Worm (Caenorhabditis elegans): Measurements from ENCODE around the gene scl-6.

scl-6 gene

DNA sequence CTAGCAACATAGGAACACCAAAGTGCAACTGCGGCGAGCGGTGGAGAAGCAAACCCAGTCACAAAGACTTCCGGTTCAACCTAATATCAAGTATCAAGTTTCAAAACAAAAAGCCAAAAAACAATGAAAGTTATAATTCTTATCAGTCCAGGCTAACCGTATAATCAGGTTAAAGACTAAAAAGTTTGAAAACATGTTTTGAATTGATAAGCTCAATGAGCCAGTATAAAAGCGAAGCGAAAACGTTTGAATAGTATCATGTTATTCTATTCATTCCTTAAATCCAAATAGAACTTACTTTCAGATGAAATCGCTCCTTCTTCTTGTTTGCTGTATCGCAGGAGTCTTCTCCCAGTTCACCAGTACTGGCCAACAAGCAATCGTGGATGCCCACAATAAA, 17.5 kb upstream of the scl-6 start, which contains the start of gene scl-11:
scl-11 (plus strand) TSS at position 301 of the 400 bp plus-strand sequence.
- TF ChIP-seq blmp-1 (tag; optimal IDR thresholded peaks at IDR 0.05; ENCODE audit: insufficient read depth) (no peak), mab-5 (tag; optimal IDR thresholded peaks at IDR 0.05) (no peak), crh-2 (tag; optimal IDR thresholded peaks at IDR 0.05) (no peak), gmeb-1 (tag; optimal IDR thresholded peaks at IDR 0.05) (no peak), lsy-2 (tag; optimal IDR thresholded peaks at IDR 0.05) (no peak), nhr-21 (tag; optimal IDR thresholded peaks at IDR 0.05) (no peak), egl-27 (tag; optimal IDR thresholded peaks at IDR 0.05) (no peak), sma-9 (GFP tag; optimal IDR thresholded peaks at IDR 0.05) (no peak), sma-9 (tag; optimal IDR thresholded peaks at IDR 0.05) (no peak), R02D3.7 (tag; optimal IDR thresholded peaks at IDR 0.05) (no peak), dmd-4 (tag; optimal IDR thresholded peaks at IDR 0.05) (no peak), ama-1 (optimal IDR thresholded peaks at IDR 0.05) (no peak), nhr-6 (tag; optimal IDR thresholded peaks at IDR 0.05) (no peak)

DNA sequence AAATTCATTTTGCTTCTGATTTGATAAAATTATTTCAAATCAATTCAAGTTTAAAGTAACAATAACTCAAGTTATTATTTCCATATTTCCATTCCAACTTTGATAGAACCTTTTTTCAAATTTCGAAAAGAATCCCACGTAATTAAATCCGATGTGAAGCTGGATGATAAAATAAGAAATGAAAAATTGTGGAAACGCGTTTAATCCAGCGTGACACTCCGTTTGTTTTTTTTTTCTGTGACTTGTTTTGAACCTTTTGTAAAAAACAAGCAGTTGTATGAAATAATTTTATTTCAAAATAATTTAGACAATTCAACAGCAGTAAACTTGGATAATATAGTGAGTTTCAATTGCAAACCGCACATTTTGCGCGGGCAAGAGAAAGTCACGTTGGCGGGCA, 16.0 kb upstream of the scl-6 start, which contains the start of gene F49E11.7:
F49E11.7 (plus strand) TSS at position 301 of the 400 bp plus-strand sequence.
- TF ChIP-seq elt-1 (tag; optimal IDR thresholded peaks at IDR 0.05) (no peak), nhr-12 (tag; optimal IDR thresholded peaks at IDR 0.05) (no peak), lin-39 (tag; optimal IDR thresholded peaks at IDR 0.05) (no peak), peb-1 (tag; optimal IDR thresholded peaks at IDR 0.05) (no peak), nhr-25 (tag; optimal IDR thresholded peaks at IDR 0.05) (no peak), unc-39 (tag; optimal IDR thresholded peaks at IDR 0.05) (no peak), skn-1 (tag; optimal IDR thresholded peaks at IDR 0.05) (no peak), ztf-4 (tag; optimal IDR thresholded peaks at IDR 0.05) (no peak), nhr-10 (tag; optimal IDR thresholded peaks at IDR 0.05) (no peak), ZK546.5 (tag; optimal IDR thresholded peaks at IDR 0.05) (no peak), alr-1 (tag; optimal IDR thresholded peaks at IDR 0.05) (no peak), sma-3 (GFP tag; optimal IDR thresholded peaks at IDR 0.05) (no peak), nhr-21 (tag; optimal IDR thresholded peaks at IDR 0.05) (no peak), sma-9 (GFP tag; optimal IDR thresholded peaks at IDR 0.05) (no peak), sma-9 (tag; optimal IDR thresholded peaks at IDR 0.05) (no peak), F13H6.1 (tag; optimal IDR thresholded peaks at IDR 0.05) (no peak), nhr-6 (tag; optimal IDR thresholded peaks at IDR 0.05) (no peak)

DNA sequence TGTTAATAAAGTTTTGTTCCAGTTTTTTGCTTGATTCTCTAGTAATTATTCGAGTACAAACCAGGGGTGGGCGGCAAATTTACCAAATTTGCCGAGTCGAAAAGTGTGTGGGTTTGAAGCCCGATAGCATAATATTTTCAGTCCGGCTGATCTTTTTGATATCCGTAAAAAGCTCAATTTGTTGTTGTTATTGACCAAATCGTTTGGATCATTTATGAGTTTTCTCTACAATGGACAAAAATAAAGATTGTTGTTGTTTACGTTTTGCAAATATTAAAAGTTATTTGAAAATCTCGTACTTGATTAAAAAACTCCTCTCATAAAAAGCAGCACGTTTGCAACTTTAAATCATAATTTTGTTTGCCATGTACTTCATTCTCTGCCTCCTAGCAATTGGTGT, 12.5 kb upstream of the scl-6 start, which contains the start of gene scl-1:
scl-1 (plus strand) TSS at position 301 of the 400 bp plus-strand sequence.
- TF ChIP-seq zag-1 (tag; optimal IDR thresholded peaks at IDR 0.05) (no peak), snpc-4 (tag; optimal IDR thresholded peaks at IDR 0.05) (no peak), blmp-1 (tag; optimal IDR thresholded peaks at IDR 0.05; ENCODE audit: insufficient read depth) (no peak), nhr-21 (tag; optimal IDR thresholded peaks at IDR 0.05) (no peak), unc-39 (tag; optimal IDR thresholded peaks at IDR 0.05) (no peak), nhr-11 (tag; optimal IDR thresholded peaks at IDR 0.05) (no peak), F13H6.1 (tag; optimal IDR thresholded peaks at IDR 0.05) (no peak), fos-1 (tag; optimal IDR thresholded peaks at IDR 0.05) (no peak)

DNA sequence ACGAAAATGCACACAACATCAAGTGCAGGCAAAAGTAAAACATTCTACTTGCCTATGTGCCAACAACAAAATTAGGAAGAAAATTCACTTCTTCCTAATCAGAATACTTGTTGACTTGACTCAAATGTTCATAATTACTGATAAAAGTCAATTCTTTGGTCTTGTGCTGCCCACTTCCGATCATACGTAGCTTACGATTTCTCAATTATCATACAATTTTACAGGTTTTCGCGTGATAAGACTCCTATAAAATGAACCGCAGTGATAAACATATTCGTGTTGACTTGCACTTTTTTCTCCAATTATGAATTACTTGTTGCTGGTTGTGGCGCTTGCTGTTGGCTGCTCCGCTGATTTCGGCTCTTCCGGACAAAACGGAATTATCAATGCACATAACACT, 11.1 kb upstream of the scl-6 start, which contains the start of gene scl-2:
scl-2 (plus strand) TSS at position 293 of the 400 bp plus-strand sequence.
- TF ChIP-seq peb-1 (tag; optimal IDR thresholded peaks at IDR 0.05) (no peak), nhr-11 (tag; optimal IDR thresholded peaks at IDR 0.05) (no peak), nhr-21 (tag; optimal IDR thresholded peaks at IDR 0.05) (no peak), egl-27 (tag; optimal IDR thresholded peaks at IDR 0.05) (peak; percentile 11), nhr-129 (tag; optimal IDR thresholded peaks at IDR 0.05) (peak; percentile 30), unc-62 (GFP tag; optimal IDR thresholded peaks at IDR 0.05) (no peak), sma-3 (GFP tag; optimal IDR thresholded peaks at IDR 0.05) (no peak), R02D3.7 (tag; optimal IDR thresholded peaks at IDR 0.05) (no peak), skn-1 (tag; optimal IDR thresholded peaks at IDR 0.05) (peak; percentile 68), Y55F3AM.14 (GFP tag; optimal IDR thresholded peaks at IDR 0.05) (no peak), crh-2 (tag; optimal IDR thresholded peaks at IDR 0.05) (peak; percentile 54), sma-9 (GFP tag; optimal IDR thresholded peaks at IDR 0.05) (peak; percentile 80), sma-9 (tag; optimal IDR thresholded peaks at IDR 0.05) (no peak), gmeb-1 (tag; optimal IDR thresholded peaks at IDR 0.05) (peak; percentile 46), fos-1 (tag; optimal IDR thresholded peaks at IDR 0.05) (peak; percentile 98), nhr-25 (tag; optimal IDR thresholded peaks at IDR 0.05) (no peak), ztf-1 (GFP tag; conservative IDR thresholded peaks at IDR 0.05) (no peak), mdl-1 (tag; optimal IDR thresholded peaks at IDR 0.05) (no peak), F13H6.1 (tag; optimal IDR thresholded peaks at IDR 0.05) (peak; percentile 12)
